Worm (Caenorhabditis elegans): ENCODE measurements around the gene ddl-3.
"Not testable (repeated sequence)": the region's sequence is repeated elsewhere in the genome, so short reads cannot be mapped to it uniquely, and the experiment has no call there.

The ddl-3 gene

DNA sequence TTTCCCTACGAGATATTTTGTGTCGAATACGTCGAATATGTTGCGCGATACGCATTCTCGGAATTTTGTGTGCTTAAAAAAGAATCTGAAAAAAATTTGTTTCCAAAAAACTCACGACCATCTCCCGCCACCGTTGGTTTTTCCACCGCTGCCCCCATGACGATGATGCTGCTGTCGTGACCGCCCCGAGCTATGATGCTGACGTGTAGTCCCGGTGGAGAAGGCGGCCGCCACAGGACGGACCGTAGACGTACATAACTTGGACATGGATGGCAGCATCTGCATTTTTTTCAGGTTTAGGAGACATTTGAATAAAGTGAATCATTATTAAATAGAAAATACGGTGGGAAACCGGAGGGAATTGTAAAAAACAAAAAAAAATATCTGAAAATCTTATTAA, at the start of gene ddl-3:
Gene ddl-3, minus strand, starts transcription at position 289 of the 400 bp plus-strand sequence.
- not testable (repeated sequence) for TF ChIP-seq unc-39, ceh-82, mdl-1 (tag; optimal IDR thresholded peaks at IDR 0.05)

DNA sequence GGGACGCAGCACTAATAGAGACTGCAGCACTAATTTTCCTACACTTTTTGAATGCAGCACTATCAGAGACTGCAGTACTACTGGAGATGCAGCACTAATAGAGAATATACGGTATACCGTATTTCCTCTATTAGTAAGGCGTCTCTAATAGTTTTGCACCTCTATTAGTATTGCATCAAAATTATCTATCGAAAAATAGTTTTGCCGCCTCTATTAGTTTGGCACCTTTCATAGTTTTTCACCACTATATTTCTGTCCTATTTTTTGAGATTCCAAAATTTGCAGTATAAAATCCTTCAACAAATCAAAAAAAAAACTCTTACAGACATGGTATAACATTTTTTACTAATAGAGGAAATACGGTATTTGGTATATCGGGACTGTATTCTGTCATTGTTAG, 49.5 kb upstream of the ddl-3 start:
- TF ChIP-seq pha-4 (tag; optimal IDR thresholded peaks at IDR 0.05) (no peak), ztf-11 (tag; optimal IDR thresholded peaks at IDR 0.05) (no peak), aly-2 (tag; optimal IDR thresholded peaks at IDR 0.05) (no peak), nhr-11 (tag; optimal IDR thresholded peaks at IDR 0.05) (no peak), mml-1 (tag; optimal IDR thresholded peaks at IDR 0.05) (no peak), nfya-1 (tag; optimal IDR thresholded peaks at IDR 0.05; ENCODE audit: insufficient read depth) (no peak), egl-27 (tag; optimal IDR thresholded peaks at IDR 0.05) (no peak)

DNA sequence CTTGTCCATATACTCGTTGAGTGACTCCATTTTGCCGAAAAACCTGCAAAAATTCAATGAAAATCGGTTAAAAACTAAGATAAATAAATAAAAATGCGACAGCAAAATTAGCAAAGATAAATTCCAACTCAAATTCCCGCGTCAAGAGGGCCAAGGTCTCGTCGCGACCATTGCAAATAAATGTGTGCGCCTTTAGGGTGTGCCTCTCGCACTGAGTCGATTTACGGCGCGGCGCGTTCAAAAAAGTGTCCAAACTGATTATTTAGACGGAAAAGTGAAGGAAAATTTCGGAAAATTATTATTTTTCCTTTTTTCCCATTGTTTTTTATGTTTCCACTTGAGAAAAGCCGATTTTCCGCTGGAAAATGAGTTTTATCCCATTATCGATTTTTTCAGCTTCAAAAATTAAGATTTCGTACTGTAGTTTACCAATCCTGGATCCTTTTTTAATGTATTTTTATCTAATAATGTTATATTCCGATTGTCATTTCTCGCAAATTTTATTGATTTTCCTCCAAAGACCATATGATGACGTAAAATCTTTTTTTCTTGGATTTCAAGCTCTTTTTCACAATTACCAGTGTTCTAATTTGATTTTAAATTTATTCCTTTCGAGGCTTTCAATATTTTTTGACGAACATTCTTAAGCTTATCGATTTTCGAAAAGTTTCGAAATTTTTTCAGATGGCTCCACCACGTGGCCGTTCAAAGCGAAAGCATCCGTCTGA, 45.9 kb upstream of the ddl-3 start, which contains the start of the genes kbp-3 and nurf-1:
Gene kbp-3, minus strand, starts transcription at position 43 of the 728 bp plus-strand sequence.
Gene nurf-1, plus strand, starts transcription at position 678 of the 728 bp plus-strand sequence.
- TF ChIP-seq nhr-12 (tag; optimal IDR thresholded peaks at IDR 0.05): no peak
- TF ChIP-seq pha-4 (tag; optimal IDR thresholded peaks at IDR 0.05): peak; percentile 55
- no peak for TF ChIP-seq ceh-9 (tag; optimal IDR thresholded peaks at IDR 0.05)
- no peak for TF ChIP-seq ztf-4 (tag; optimal IDR thresholded peaks at IDR 0.05)
- no peak for TF ChIP-seq ceh-16 (tag; optimal IDR thresholded peaks at IDR 0.05)
- TF ChIP-seq nhr-23 (tag; optimal IDR thresholded peaks at IDR 0.05): peak; percentile 46
- TF ChIP-seq nfya-1 (tag; optimal IDR thresholded peaks at IDR 0.05; ENCODE audit: insufficient read depth): peak; percentile 82
- TF ChIP-seq eor-1 (tag; optimal IDR thresholded peaks at IDR 0.05): no peak
- TF ChIP-seq unc-39 (tag; optimal IDR thresholded peaks at IDR 0.05): no peak
- TF ChIP-seq sea-2 (GFP tag; optimal IDR thresholded peaks at IDR 0.05): no peak
- no peak for TF ChIP-seq ceh-82 (tag; optimal IDR thresholded peaks at IDR 0.05)
- peak; percentile 50 for TF ChIP-seq nhr-25 (tag; optimal IDR thresholded peaks at IDR 0.05)
- TF ChIP-seq mml-1 (tag; optimal IDR thresholded peaks at IDR 0.05): no peak
- no peak for TF ChIP-seq mdl-1 (tag; optimal IDR thresholded peaks at IDR 0.05)
- TF ChIP-seq elt-2 (tag; optimal IDR thresholded peaks at IDR 0.05): peak; percentile 12
- TF ChIP-seq elt-1 (tag; optimal IDR thresholded peaks at IDR 0.05): no peak
- TF ChIP-seq ama-1 (optimal IDR thresholded peaks at IDR 0.05): no peak
- no peak for TF ChIP-seq daf-12 (tag; optimal IDR thresholded peaks at IDR 0.05)
- TF ChIP-seq lin-39 (tag; optimal IDR thresholded peaks at IDR 0.05): peak; percentile 83
- no peak for TF ChIP-seq nhr-76 (tag; optimal IDR thresholded peaks at IDR 0.05)
- no peak for TF ChIP-seq nhr-11 (tag; optimal IDR thresholded peaks at IDR 0.05)
- no peak for TF ChIP-seq egl-27 (tag; optimal IDR thresholded peaks at IDR 0.05)
- no peak for TF ChIP-seq zag-1 (tag; optimal IDR thresholded peaks at IDR 0.05)
- TF ChIP-seq tbx-2 (tag; optimal IDR thresholded peaks at IDR 0.05): no peak
- no peak for TF ChIP-seq nhr-77 (tag; optimal IDR thresholded peaks at IDR 0.05)
- no peak for TF ChIP-seq ztf-11 (tag; optimal IDR thresholded peaks at IDR 0.05)
- TF ChIP-seq hmg-11 (tag; optimal IDR thresholded peaks at IDR 0.05): peak; percentile 85
- TF ChIP-seq snpc-4 (tag; optimal IDR thresholded peaks at IDR 0.05): peak; percentile 37
- TF ChIP-seq pqm-1 (tag; optimal IDR thresholded peaks at IDR 0.05): no peak
- TF ChIP-seq unc-62 (GFP tag; optimal IDR thresholded peaks at IDR 0.05): no peak
- peak; percentile 90 for TF ChIP-seq lin-15B (tag; optimal IDR thresholded peaks at IDR 0.05)
- TF ChIP-seq ceh-28 (tag; optimal IDR thresholded peaks at IDR 0.05): peak; percentile 46
- no peak for TF ChIP-seq aly-2 (tag; optimal IDR thresholded peaks at IDR 0.05)
- peak; percentile 87 for TF ChIP-seq egl-5 (tag; optimal IDR thresholded peaks at IDR 0.05)
- no peak for TF ChIP-seq nhr-237 (tag; optimal IDR thresholded peaks at IDR 0.05)
- TF ChIP-seq skn-1 (tag; optimal IDR thresholded peaks at IDR 0.05): no peak
- TF ChIP-seq lsy-12 (tag; optimal IDR thresholded peaks at IDR 0.05): no peak
- no peak for TF ChIP-seq fkh-10 (GFP tag; optimal IDR thresholded peaks at IDR 0.05)
- TF ChIP-seq ZK546.5 (tag; optimal IDR thresholded peaks at IDR 0.05): no peak
- no peak for TF ChIP-seq jun-1 (tag; optimal IDR thresholded peaks at IDR 0.05)
- TF ChIP-seq nhr-28 (tag; optimal IDR thresholded peaks at IDR 0.05): no peak
- TF ChIP-seq elt-3 (tag; optimal IDR thresholded peaks at IDR 0.05): no peak
- no peak for TF ChIP-seq nhr-67 (tag; optimal IDR thresholded peaks at IDR 0.05)
- TF ChIP-seq fkh-2 (tag; optimal IDR thresholded peaks at IDR 0.05): no peak
- no peak for TF ChIP-seq fos-1 (tag; optimal IDR thresholded peaks at IDR 0.05)
- TF ChIP-seq R02D3.7 (tag; optimal IDR thresholded peaks at IDR 0.05): peak; percentile 63
- no peak for TF ChIP-seq nhr-43 (tag; optimal IDR thresholded peaks at IDR 0.05; ENCODE audit: poor library complexity, severe bottlenecking)

All from whole organism, L3 larva.